Fruit fly (Drosophila melanogaster) whole organism, wandering third instar larva: ENCODE measurements around the gene sad.

Experiments
- Abd-B ChIP-seq: fragments of >200 bp; optimal IDR thresholded peaks from 2 replicates; lab custom pipeline; 2017; ENCODE audit warnings: missing biosample characterization, missing genetic modification characterization
- CG32264 ChIP-seq: fragments of 200-800 bp; sonication (Bioruptor generic); optimal IDR thresholded peaks from 2 replicates; lab custom pipeline; 2016; ENCODE audit warnings: missing biosample characterization, missing genetic modification characterization
- CG9705 ChIP-seq: fragments of 200-800 bp; sonication (Bioruptor generic); optimal IDR thresholded peaks from 2 replicates; lab custom pipeline; 2018; ENCODE audit warnings: missing biosample characterization, mild to moderate bottlenecking, missing genetic modification characterization
- CrebA ChIP-seq: fragments of 200-800 bp; sonication (Bioruptor generic); optimal IDR thresholded peaks from 2 replicates; lab custom pipeline; 2016; ENCODE audit warnings: missing biosample characterization, mild to moderate bottlenecking, missing genetic modification characterization, borderline replicate concordance
- Dfd ChIP-seq: fragments of >200 bp; optimal IDR thresholded peaks from 2 replicates; lab custom pipeline; 2017; ENCODE audit warnings: missing biosample characterization, missing genetic modification characterization
- Dif ChIP-seq: fragments of 200-275, 200-300 bp; sonication (Bioruptor generic); optimal IDR thresholded peaks from 2 replicates; lab custom pipeline; 2018; ENCODE audit warnings: missing biosample characterization, missing genetic modification characterization; ENCODE audit not compliant: partially characterized antibody
- GATAd ChIP-seq: sonication (Bioruptor generic); optimal IDR thresholded peaks from 2 replicates; lab custom pipeline; 2016; ENCODE audit warnings: missing biosample characterization, missing genetic modification characterization
- HLH106 ChIP-seq: fragments of 200-800 bp; optimal IDR thresholded peaks from 3 replicates; lab custom pipeline; 2019; ENCODE audit warnings: missing biosample characterization, mild to moderate bottlenecking, missing genetic modification characterization, moderate library complexity
- Hnf4 ChIP-seq: fragments of 200-800 bp; sonication (Bioruptor generic); optimal IDR thresholded peaks from 2 replicates; lab custom pipeline; 2016; ENCODE audit warnings: missing biosample characterization, mild to moderate bottlenecking, missing genetic modification characterization
- Hr78 ChIP-seq: fragments of >200 bp; optimal IDR thresholded peaks from 2 replicates; lab custom pipeline; 2017; ENCODE audit warnings: missing biosample characterization, missing genetic modification characterization
- Hr83 ChIP-seq: fragments of 200-300 bp; sonication (Bioruptor generic); optimal IDR thresholded peaks from 2 replicates; lab custom pipeline; 2016; ENCODE audit warnings: missing biosample characterization, mild to moderate bottlenecking, missing genetic modification characterization, moderate library complexity; ENCODE audit not compliant: poor library complexity, severe bottlenecking
- Jra ChIP-seq: sonication (Bioruptor generic); optimal IDR thresholded peaks from 2 replicates; lab custom pipeline; 2016; ENCODE audit warnings: missing biosample characterization, missing genetic modification characterization
- Mio ChIP-seq: sonication (Bioruptor generic); optimal IDR thresholded peaks from 2 replicates; lab custom pipeline; 2016; ENCODE audit warnings: missing biosample characterization, missing genetic modification characterization
- Myc ChIP-seq: fragments of >200 bp; optimal IDR thresholded peaks from 2 replicates; lab custom pipeline; 2017
- N ChIP-seq: fragments of >200 bp; optimal IDR thresholded peaks from 2 replicates; lab custom pipeline; 2018; ENCODE audit warnings: missing biosample characterization, missing external identifiers, missing genetic modification characterization
- OdsH ChIP-seq: fragments of 200-800 bp; sonication (Bioruptor generic); optimal IDR thresholded peaks from 2 replicates; lab custom pipeline; 2016; ENCODE audit warnings: missing biosample characterization, mild to moderate bottlenecking, missing genetic modification characterization
- Rel ChIP-seq, 2 experiments: fragments of 200-800 bp; sonication (Bioruptor generic) in 1 of 2; optimal IDR thresholded peaks; 2 replicates in 1 of 2; 3 replicates in 1 of 2; lab custom pipeline; 2016 to 2019; ENCODE audit warnings: mild to moderate bottlenecking in 2 of 2, missing biosample characterization in 2 of 2, missing genetic modification characterization in 2 of 2, moderate library complexity in 1 of 2
- Sp1 ChIP-seq: fragments of 200-800 bp; sonication (Bioruptor generic); optimal IDR thresholded peaks from 3 replicates; lab custom pipeline; 2019; ENCODE audit warnings: missing biosample characterization, mild to moderate bottlenecking, missing genetic modification characterization, moderate library complexity
- Vsx2 ChIP-seq: fragments of 200-300, 225-300 bp; sonication (Bioruptor generic); optimal IDR thresholded peaks from 2 replicates; lab custom pipeline; 2018; ENCODE audit warnings: missing biosample characterization, missing genetic modification characterization; ENCODE audit not compliant: partially characterized antibody
- br ChIP-seq: fragments of 200-800 bp; sonication (Bioruptor generic); optimal IDR thresholded peaks from 2 replicates; lab custom pipeline; 2016; ENCODE audit warnings: missing biosample characterization, missing genetic modification characterization
- brk ChIP-seq: fragments of 200-800 bp; sonication (Bioruptor generic); optimal IDR thresholded peaks from 2 replicates; lab custom pipeline; 2016; ENCODE audit warnings: missing biosample characterization, mild to moderate bottlenecking, missing genetic modification characterization
- dl ChIP-seq, 2 experiments: fragments of 175-275, 200-275 bp in 1 of 2; fragments of 200-275 bp in 1 of 2; sonication (Bioruptor generic); optimal IDR thresholded peaks; lab custom pipeline; 2018; ENCODE audit warnings: mild to moderate bottlenecking in 2 of 2, missing biosample characterization in 2 of 2, missing genetic modification characterization in 2 of 2, moderate library complexity in 2 of 2; ENCODE audit not compliant: partially characterized antibody in 2 of 2, insufficient read depth in 1 of 2
- dmrt93B ChIP-seq: fragments of 200-800 bp; sonication (Bioruptor generic); optimal IDR thresholded peaks from 2 replicates; lab custom pipeline; 2018; ENCODE audit warnings: missing biosample characterization, mild to moderate bottlenecking, missing genetic modification characterization
- dsf ChIP-seq: sonication (Bioruptor generic); optimal IDR thresholded peaks from 2 replicates; lab custom pipeline; 2016; ENCODE audit warnings: missing biosample characterization, missing genetic modification characterization, borderline replicate concordance
- ey ChIP-seq: fragments of 200-800 bp; sonication (Bioruptor generic); optimal IDR thresholded peaks from 2 replicates; lab custom pipeline; 2016; ENCODE audit warnings: missing biosample characterization, missing genetic modification characterization
- foxo ChIP-seq, 2 experiments: fragments of 200-800 bp; sonication (Bioruptor generic); optimal IDR thresholded peaks; 2 replicates in 1 of 2; 3 replicates in 1 of 2; lab custom pipeline; 2016 to 2017; ENCODE audit warnings: missing biosample characterization in 2 of 2, missing genetic modification characterization in 2 of 2
- fru ChIP-seq: fragments of 200-800 bp; sonication (Bioruptor generic); optimal IDR thresholded peaks from 3 replicates; lab custom pipeline; 2016; ENCODE audit warnings: missing biosample characterization, mild to moderate bottlenecking, missing genetic modification characterization
- h ChIP-seq: fragments of 200-800 bp; sonication (Bioruptor generic); optimal IDR thresholded peaks from 3 replicates; lab custom pipeline; 2016; ENCODE audit warnings: missing biosample characterization, mild to moderate bottlenecking, missing genetic modification characterization
- jim ChIP-seq: fragments of 175-275, 200-325 bp; sonication (Bioruptor generic); optimal IDR thresholded peaks from 2 replicates; lab custom pipeline; 2016; ENCODE audit warnings: missing biosample characterization, mild to moderate bottlenecking, missing genetic modification characterization
- lola ChIP-seq: fragments of >200 bp; optimal IDR thresholded peaks from 2 replicates; lab custom pipeline; 2017; ENCODE audit warnings: missing biosample characterization, missing genetic modification characterization
- pan ChIP-seq: fragments of >200 bp; optimal IDR thresholded peaks from 2 replicates; lab custom pipeline; 2017
- psq ChIP-seq: fragments of 200-800 bp; sonication (Bioruptor generic); optimal IDR thresholded peaks from 3 replicates; lab custom pipeline; 2017; ENCODE audit warnings: missing biosample characterization, mild to moderate bottlenecking, missing genetic modification characterization, moderate library complexity
- rgr ChIP-seq: fragments of 200-800 bp; sonication (Bioruptor generic); optimal IDR thresholded peaks from 3 replicates; lab custom pipeline; 2016; ENCODE audit warnings: missing biosample characterization, mild to moderate bottlenecking, missing genetic modification characterization
- sage ChIP-seq: fragments of 200-800 bp; sonication (Bioruptor generic); optimal IDR thresholded peaks from 2 replicates; lab custom pipeline; 2016; ENCODE audit warnings: missing biosample characterization, mild to moderate bottlenecking, missing genetic modification characterization
- sv ChIP-seq: fragments of 200-800 bp; sonication (Bioruptor generic); optimal IDR thresholded peaks from 3 replicates; lab custom pipeline; 2016; ENCODE audit warnings: missing biosample characterization, missing genetic modification characterization
- tai ChIP-seq: sonication (Bioruptor generic); optimal IDR thresholded peaks from 2 replicates; lab custom pipeline; 2016; ENCODE audit warnings: missing biosample characterization, missing genetic modification characterization
- usp ChIP-seq: fragments of >200 bp; optimal IDR thresholded peaks from 2 replicates; lab custom pipeline; 2017; ENCODE audit warnings: missing biosample characterization, missing genetic modification characterization
- woc ChIP-seq: sonication (Bioruptor generic); optimal IDR thresholded peaks from 2 replicates; lab custom pipeline; 2016; ENCODE audit warnings: missing biosample characterization, mild to moderate bottlenecking, missing genetic modification characterization

sad gene

dm6 chr3R:11872692-11873091, 4.3 kb upstream of the sad start (continued):
- TF ChIP-seq brk (no peak), h (peak; percentile 78), foxo (GFP tag; optimal IDR thresholded peaks at IDR 0.05; lab: Kevin White, UChicago) (peak in 1 of 2 experiments; percentile 85), OdsH (GFP tag; lab: Kevin White, UChicago) (peak; percentile 48), Vsx2 (no peak), fru (peak; percentile 81)

DNA sequence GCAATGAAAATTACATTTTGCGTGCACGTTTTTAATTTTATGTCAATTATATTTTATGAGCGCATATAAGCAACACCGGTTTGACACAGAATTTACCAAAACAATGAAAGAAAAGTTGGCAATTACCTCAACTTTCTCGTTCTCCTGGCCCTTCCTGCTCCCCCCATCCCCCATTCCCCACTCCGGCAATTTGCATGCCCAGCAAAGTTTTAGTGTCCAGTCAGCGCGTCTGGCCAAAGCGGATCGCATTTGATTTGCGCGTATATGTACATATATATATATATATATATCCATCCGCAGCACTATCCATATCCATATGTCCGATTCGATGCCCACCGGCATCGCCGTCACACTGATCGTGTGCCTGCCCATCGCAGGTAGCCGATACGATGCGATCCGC, 285 bp upstream of the sad start:
- TF ChIP-seq Jra (GFP tag; lab: Kevin White, UChicago) (no peak), CG32264 (no peak), br (GFP tag; lab: Kevin White, UChicago) (no peak), CG9705 (no peak)

dm6 chr3R:11882506-11882953, 5.5 kb downstream of the sad start, which contains the start of the genes CG6962 and CG31368:
Gene CG6962 (minus strand): TSS chr3R:11882534.
Gene CG31368 (plus strand): TSS chr3R:11882790.
- TF ChIP-seq woc (GFP tag; lab: Kevin White, UChicago) (peak; percentile 59), Sp1 (peak; percentile 61), dsf (GFP tag; lab: Kevin White, UChicago) (no peak), N (peak; percentile 31), Myc (peak; percentile 11), dl (GFP tag; optimal IDR thresholded peaks at IDR 0.05; lab: Kevin White, UChicago; ENCODE audit: insufficient read depth in 1 of 2, partially characterized antibody in 2 of 2) (no peak), lola (GFP tag; lab: Kevin White, UChicago) (no peak), psq (GFP tag; lab: Kevin White, UChicago) (peak; percentile 48), CG32264 (no peak), h (peak; percentile 70), Jra (GFP tag; lab: Kevin White, UChicago) (peak; percentile 7), Dif (GFP tag; lab: Kevin White, UChicago) (no peak), Vsx2 (no peak), pan (lab: Kevin White, UChicago) (no peak), rgr (GFP tag; lab: Kevin White, UChicago) (peak; percentile 69), sv (GFP tag; lab: Kevin White, UChicago) (peak; percentile 90), CG9705 (peak; percentile 70), Hr78 (GFP tag; lab: Kevin White, UChicago) (no peak), Hnf4 (GFP tag; lab: Kevin White, UChicago) (peak; percentile 76), GATAd (no peak), dmrt93B (GFP tag; lab: Kevin White, UChicago) (peak; percentile 60), CrebA (GFP tag; lab: Kevin White, UChicago) (no peak), Mio (GFP tag; lab: Kevin White, UChicago) (no peak), br (GFP tag; lab: Kevin White, UChicago) (peak; percentile 49), Rel (GFP tag; optimal IDR thresholded peaks at IDR 0.05; lab: Kevin White, UChicago) (no peak), Rel (tag; optimal IDR thresholded peaks at IDR 0.05; lab: Kevin White, UChicago) (peak; percentile 26), sage (GFP tag; lab: Kevin White, UChicago) (peak; percentile 22), usp (no peak), foxo (GFP tag; optimal IDR thresholded peaks at IDR 0.05; lab: Kevin White, UChicago) (peak in 1 of 2 experiments; percentile 79), Abd-B (GFP tag; lab: Kevin White, UChicago) (no peak), brk (no peak), OdsH (GFP tag; lab: Kevin White, UChicago) (peak; percentile 50), Hr83 (GFP tag; lab: Kevin White, UChicago) (peak; percentile 56), ey (peak; percentile 58), Dfd (GFP tag; lab: Kevin White, UChicago) (no peak), fru (peak; percentile 65), jim (GFP tag; lab: Kevin White, UChicago) (no peak), HLH106 (peak; percentile 86), tai (GFP tag; lab: Kevin White, UChicago) (no peak)
